Worm (Caenorhabditis elegans) whole organism, L4/young adult: ENCODE measurements around the gene fbxc-29.
"Not testable (repeated sequence)": the region's sequence is repeated elsewhere in the genome, so short reads cannot be mapped to it uniquely, and the experiment has no call there.

ENCODE experiments used
- W03F9.2 ChIP-seq: fragments of 150-350 bp; optimal IDR thresholded peaks from 2 replicates; lab custom pipeline; 2014; ENCODE audit warnings: missing biosample characterization, missing genetic modification characterization
- dao-5 ChIP-seq: sonication (generic microtip); optimal IDR thresholded peaks from 2 replicates; lab custom pipeline; 2016; ENCODE audit warnings: missing genotype, missing genetic modification characterization, moderate library complexity, missing compliant biosample characterization
- him-1 ChIP-seq: sonication (generic microtip); optimal IDR thresholded peaks from 2 replicates; lab custom pipeline; 2016; ENCODE audit warnings: missing genotype, missing genetic modification reagents, missing genetic modification characterization, missing compliant biosample characterization

fbxc-29 gene

DNA sequence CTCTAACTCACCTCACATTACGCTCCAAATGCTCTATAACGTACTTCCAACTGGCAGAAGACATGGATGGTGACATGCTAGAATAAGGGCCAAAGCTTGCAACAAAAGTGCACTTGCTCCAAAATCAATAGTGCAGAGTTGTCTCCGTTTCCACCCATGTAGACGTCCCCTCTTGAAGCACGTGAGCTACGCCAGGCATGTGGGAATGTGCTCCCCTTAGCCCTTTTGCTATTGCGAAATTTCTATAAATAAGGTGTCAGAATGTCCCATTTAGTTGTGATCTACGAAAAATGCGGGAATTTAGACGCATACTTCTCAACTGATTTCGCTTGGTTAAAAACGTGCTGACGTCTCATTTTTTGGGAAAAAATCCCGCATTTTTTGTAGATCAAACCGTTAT lies 34.5 kb downstream of the fbxc-29 start:
- no peak for TF ChIP-seq W03F9.2 (tag; lab: Kevin White, UChicago)
- no peak for TF ChIP-seq dao-5 (tag; lab: Kevin White, UChicago)
- TF ChIP-seq him-1 (tag; lab: Kevin White, UChicago) = no peak

DNA sequence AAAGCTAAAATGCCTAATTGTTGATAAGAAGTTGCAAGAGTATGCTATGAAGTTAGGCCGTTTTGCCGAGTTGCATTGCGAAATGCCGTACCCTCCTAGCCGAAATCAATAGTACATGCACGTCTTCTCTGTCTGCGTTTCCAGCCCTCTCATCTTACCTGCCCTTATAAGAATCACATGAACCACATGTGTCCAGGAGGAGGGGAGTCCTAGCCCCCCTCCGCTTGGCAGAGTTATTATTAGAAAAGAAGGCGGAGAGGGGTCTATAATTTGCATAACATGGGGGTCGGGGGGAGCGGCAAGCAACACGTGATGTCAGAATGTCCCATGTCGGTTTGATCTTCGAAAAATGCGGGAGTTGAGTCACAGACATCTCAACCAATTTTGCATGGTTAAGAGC lies 37.2 kb downstream of the fbxc-29 start:
- TF ChIP-seq him-1 (tag; lab: Kevin White, UChicago) (no peak), W03F9.2 (tag; lab: Kevin White, UChicago) (no peak), dao-5 (tag; lab: Kevin White, UChicago) (no peak)

DNA sequence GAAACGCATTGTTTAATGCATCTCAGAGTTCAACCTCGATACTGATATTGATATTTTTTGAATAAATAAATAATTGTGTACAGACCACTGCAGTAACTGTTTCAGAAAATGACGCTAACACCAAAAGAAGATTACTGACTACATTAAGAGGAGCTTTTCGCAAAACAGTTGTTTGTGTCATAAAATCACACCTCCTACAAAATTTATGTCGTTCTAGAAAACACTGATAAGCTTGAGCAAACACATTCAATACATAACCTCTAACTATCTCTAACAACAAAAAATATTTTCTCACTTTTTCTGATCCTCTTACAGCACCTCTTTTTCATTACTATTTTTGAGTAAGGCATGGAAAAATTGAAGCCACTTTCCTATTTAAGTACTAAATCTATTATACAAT lies 38.7 kb downstream of the fbxc-29 start, which contains the start of gene fbxc-7:
TSS of gene fbxc-7 (plus strand) at position 301 of the 400 bp plus-strand sequence.
- not testable (repeated sequence) for TF ChIP-seq him-1, W03F9.2, dao-5 (tag; lab: Kevin White, UChicago)

DNA sequence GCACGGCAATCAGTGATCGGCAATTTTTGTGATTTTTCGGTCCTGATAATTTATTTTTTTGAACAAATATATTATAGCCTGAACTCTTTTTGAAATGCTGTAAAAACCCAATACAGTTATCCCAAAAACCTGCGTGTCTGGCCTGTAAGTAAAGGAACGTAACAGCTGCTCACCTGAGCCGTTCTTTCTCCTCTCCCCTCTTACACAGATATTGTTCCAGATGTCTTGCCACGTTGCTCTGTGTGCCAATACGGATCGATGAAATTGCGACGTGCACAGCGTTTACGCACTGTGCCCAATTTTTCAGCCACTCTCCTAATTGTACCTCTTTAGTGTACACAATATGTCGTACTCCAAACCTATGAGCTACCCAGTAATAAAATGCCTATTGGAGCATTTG lies 42.7 kb downstream of the fbxc-29 start, which contains the start of gene sdz-4:
TSS of gene sdz-4 (plus strand) at position 301 of the 400 bp plus-strand sequence.
- TF ChIP-seq dao-5 (tag; lab: Kevin White, UChicago) (no peak), him-1 (tag; lab: Kevin White, UChicago) (no peak), W03F9.2 (tag; lab: Kevin White, UChicago) (no peak)

DNA sequence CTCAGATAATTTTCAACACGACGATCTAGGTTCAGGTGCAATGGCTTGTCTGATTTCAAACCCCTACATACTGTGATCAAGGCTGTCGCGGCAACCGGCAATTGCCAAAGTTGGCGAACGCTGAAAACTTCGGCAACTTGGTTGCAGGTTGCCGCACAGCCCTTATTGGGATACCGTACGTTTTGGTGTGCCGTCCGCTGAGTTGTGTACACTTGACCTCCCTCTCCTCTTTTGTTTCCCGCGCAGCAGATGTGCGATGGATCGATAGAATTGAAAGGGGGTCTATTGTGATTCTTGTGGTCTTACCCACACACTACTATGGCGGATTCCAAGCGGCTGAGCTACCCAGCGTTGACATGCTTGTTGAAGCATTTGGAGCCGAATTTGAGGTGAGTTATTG lies 44.3 kb downstream of the fbxc-29 start, which contains the start of the genes C32B5.18 and C32B5.7:
TSS of gene C32B5.18 (plus strand) at position 301 of the 400 bp plus-strand sequence.
TSS of gene C32B5.7 (plus strand) at position 311 of the 400 bp plus-strand sequence.
- TF ChIP-seq him-1 (tag; lab: Kevin White, UChicago) (no peak), dao-5 (tag; lab: Kevin White, UChicago) (no peak), W03F9.2 (tag; lab: Kevin White, UChicago) (no peak)

DNA sequence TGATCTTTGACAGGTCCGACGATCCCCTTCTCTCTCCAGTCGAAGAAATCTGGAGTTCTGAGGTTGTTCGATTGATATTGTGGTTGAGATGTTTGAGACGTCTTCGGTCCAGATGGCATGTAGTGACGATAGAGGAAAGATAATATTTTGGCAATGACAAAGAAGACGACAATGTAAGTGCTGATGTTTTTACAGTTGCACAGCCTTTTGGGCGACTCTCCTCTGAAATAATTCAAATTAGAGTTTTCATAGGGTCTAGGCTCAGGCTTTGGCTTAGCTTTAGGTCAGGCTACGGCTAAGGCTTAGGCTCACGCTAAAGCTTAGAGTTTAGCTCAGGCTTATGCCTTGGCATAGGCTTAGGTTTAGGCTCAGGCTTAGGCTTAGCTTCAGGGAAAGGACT lies 46.1 kb downstream of the fbxc-29 start, which contains the start of gene C32B5.13:
TSS of gene C32B5.13 (minus strand) at position 101 of the 400 bp plus-strand sequence.
- TF ChIP-seq him-1 (tag; lab: Kevin White, UChicago) = no peak
- TF ChIP-seq W03F9.2 (tag; lab: Kevin White, UChicago) = no peak
- no peak for TF ChIP-seq dao-5 (tag; lab: Kevin White, UChicago)

DNA sequence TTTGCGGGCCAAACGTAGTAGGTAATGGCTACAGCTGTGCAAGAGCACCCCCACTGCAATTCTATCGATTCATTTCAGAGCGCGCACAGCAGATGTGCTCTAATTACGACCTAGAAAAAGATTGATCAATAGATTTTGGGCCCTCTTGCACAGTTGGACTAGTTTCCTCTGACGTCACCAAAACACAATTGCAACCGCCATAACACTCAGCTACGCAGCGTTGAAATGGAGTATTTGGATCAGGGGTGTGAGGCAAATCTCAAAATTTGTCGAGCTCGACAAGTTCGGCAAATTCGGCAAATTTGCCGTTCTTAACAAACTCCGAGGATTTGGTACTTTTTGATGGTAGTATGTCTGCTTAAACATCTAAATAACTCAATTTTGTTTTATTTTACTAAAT lies 51.1 kb downstream of the fbxc-29 start, which contains the start of gene fbxc-18:
TSS of gene fbxc-18 (minus strand) at position 101 of the 400 bp plus-strand sequence.
- not testable (repeated sequence) for TF ChIP-seq dao-5, W03F9.2, him-1 (tag; lab: Kevin White, UChicago)
